Fruit fly (Drosophila melanogaster) whole organism, pupa: ENCODE results near the gene Argk1.

ENCODE experiments used
- CG13204 ChIP-seq: fragments of 200-800 bp; sonication (Bioruptor generic); optimal IDR thresholded peaks from 2 replicates; lab custom pipeline; 2018; ENCODE audit warnings: missing biosample characterization, mild to moderate bottlenecking, missing genetic modification characterization, moderate library complexity
- CG34367 ChIP-seq: fragments of 200-800 bp; sonication (Bioruptor generic); optimal IDR thresholded peaks from 2 replicates; lab custom pipeline; 2018; ENCODE audit warnings: missing biosample characterization, mild to moderate bottlenecking, missing genetic modification characterization
- CG8159 ChIP-seq: fragments of 200-800 bp; sonication (Bioruptor generic); optimal IDR thresholded peaks from 3 replicates; lab custom pipeline; 2018; ENCODE audit warnings: missing biosample characterization, mild to moderate bottlenecking, missing genetic modification characterization, moderate library complexity
- CG9948 ChIP-seq: fragments of 200-800 bp; sonication (Bioruptor generic); optimal IDR thresholded peaks from 2 replicates; lab custom pipeline; 2018; ENCODE audit warnings: missing biosample characterization, mild to moderate bottlenecking, missing genetic modification characterization, moderate library complexity
- D1 ChIP-seq: fragments of 200-800 bp; sonication (Bioruptor generic); optimal IDR thresholded peaks from 2 replicates; lab custom pipeline; 2018; ENCODE audit warnings: missing biosample characterization, mild to moderate bottlenecking, missing genetic modification characterization, moderate library complexity
- Ets98B ChIP-seq: fragments of 200-800 bp; sonication (Bioruptor generic); IDR thresholded peaks from 2 replicates; pipeline ENCODE4 v1.3.6; 2022; ENCODE audit warnings: missing biosample characterization, missing genetic modification characterization
- gl ChIP-seq: fragments of 200-800 bp; sonication (Bioruptor generic); optimal IDR thresholded peaks from 2 replicates; lab custom pipeline; 2018; ENCODE audit warnings: missing biosample characterization, mild to moderate bottlenecking, missing genetic modification characterization

dm6 chr3L:9092356-9093103 lies 26.7 kb upstream of the Argk1 start, which contains the start of gene CG32032:
- no peak for TF ChIP-seq gl (tag; lab: Kevin White, UChicago)
- TF ChIP-seq CG13204 (GFP tag; lab: Kevin White, UChicago): no peak
- TF ChIP-seq CG34367: no peak
- no peak for TF ChIP-seq CG9948 (tag; lab: Kevin White, UChicago)
- no peak for TF ChIP-seq Ets98B (GFP tag; lab: Robert Waterston, UW)
- peak; percentile 61 for TF ChIP-seq CG8159 (tag; lab: Kevin White, UChicago)
- no peak for TF ChIP-seq D1 (tag; lab: Kevin White, UChicago)
